Worm (Caenorhabditis elegans) whole organism, mixed stage, embryonic: ENCODE data around the gene ZC13.1.

Experiments
- ceh-83 ChIP-seq: fragments of 200-800 bp; sonication (Bioruptor generic); optimal IDR thresholded peaks from 2 replicates; lab custom pipeline; 2018; ENCODE audit warnings: mild to moderate bottlenecking, missing genetic modification characterization, missing compliant biosample characterization
- drap-1 ChIP-seq: fragments of 200-800 bp; sonication (Bioruptor generic); optimal IDR thresholded peaks from 3 replicates; lab custom pipeline; 2018; ENCODE audit warnings: mild to moderate bottlenecking, missing genetic modification characterization, missing compliant biosample characterization
- elt-1 ChIP-seq: sonication (generic microtip); optimal IDR thresholded peaks from 2 replicates; lab custom pipeline; 2017; ENCODE audit warnings: missing genetic modification characterization, mild to moderate bottlenecking, missing compliant biosample characterization, antibody characterized with exemption, moderate library complexity, borderline replicate concordance; ENCODE audit not compliant: insufficient read depth
- nhr-12 ChIP-seq: fragments of 150-350 bp; optimal IDR thresholded peaks from 2 replicates; lab custom pipeline; 2014; ENCODE audit warnings: missing biosample characterization, missing genetic modification characterization
- nhr-237 ChIP-seq: fragments of 150-350 bp; optimal IDR thresholded peaks from 2 replicates; lab custom pipeline; 2014; ENCODE audit warnings: missing biosample characterization, missing genetic modification characterization
- sem-2 ChIP-seq: fragments of 200-800 bp; sonication (Bioruptor generic); optimal IDR thresholded peaks from 2 replicates; lab custom pipeline; 2018; ENCODE audit warnings: mild to moderate bottlenecking, missing genetic modification characterization, missing compliant biosample characterization
- snpc-4 ChIP-seq: fragments of 150-350 bp; optimal IDR thresholded peaks from 2 replicates; lab custom pipeline; 2014; ENCODE audit warnings: missing biosample characterization, missing genetic modification characterization
- sptf-1 ChIP-seq: sonication (generic microtip); optimal IDR thresholded peaks from 2 replicates; lab custom pipeline; 2017; ENCODE audit warnings: mild to moderate bottlenecking, missing genetic modification characterization, moderate library complexity, missing compliant biosample characterization
- unc-62 ChIP-seq: fragments of 150-350 bp; optimal IDR thresholded peaks from 2 replicates; lab custom pipeline; 2014; ENCODE audit warnings: missing biosample characterization, missing genetic modification reagents, missing genetic modification characterization

- TF ChIP-seq elt-1 (tag; lab: Kevin White, UChicago) (no peak), unc-62 (GFP tag; lab: Kevin White, UChicago) (peak; percentile 13), nhr-12 (tag; lab: Kevin White, UChicago) (no peak), drap-1 (peak; percentile 42), ceh-83 (GFP tag; lab: Kevin White, UChicago) (no peak), sem-2 (GFP tag; lab: Kevin White, UChicago) (no peak), nhr-237 (tag; lab: Kevin White, UChicago) (peak; percentile 41), snpc-4 (tag; lab: Kevin White, UChicago) (no peak), sptf-1 (tag; lab: Kevin White, UChicago) (peak; percentile 53)
Measured at ce11 chrX:827502-827901, 49.5 kb upstream of the ZC13.1 start.
